Fruit fly (Drosophila melanogaster): ENCODE measurements around the gene CG14377.

The CG14377 gene

DNA sequence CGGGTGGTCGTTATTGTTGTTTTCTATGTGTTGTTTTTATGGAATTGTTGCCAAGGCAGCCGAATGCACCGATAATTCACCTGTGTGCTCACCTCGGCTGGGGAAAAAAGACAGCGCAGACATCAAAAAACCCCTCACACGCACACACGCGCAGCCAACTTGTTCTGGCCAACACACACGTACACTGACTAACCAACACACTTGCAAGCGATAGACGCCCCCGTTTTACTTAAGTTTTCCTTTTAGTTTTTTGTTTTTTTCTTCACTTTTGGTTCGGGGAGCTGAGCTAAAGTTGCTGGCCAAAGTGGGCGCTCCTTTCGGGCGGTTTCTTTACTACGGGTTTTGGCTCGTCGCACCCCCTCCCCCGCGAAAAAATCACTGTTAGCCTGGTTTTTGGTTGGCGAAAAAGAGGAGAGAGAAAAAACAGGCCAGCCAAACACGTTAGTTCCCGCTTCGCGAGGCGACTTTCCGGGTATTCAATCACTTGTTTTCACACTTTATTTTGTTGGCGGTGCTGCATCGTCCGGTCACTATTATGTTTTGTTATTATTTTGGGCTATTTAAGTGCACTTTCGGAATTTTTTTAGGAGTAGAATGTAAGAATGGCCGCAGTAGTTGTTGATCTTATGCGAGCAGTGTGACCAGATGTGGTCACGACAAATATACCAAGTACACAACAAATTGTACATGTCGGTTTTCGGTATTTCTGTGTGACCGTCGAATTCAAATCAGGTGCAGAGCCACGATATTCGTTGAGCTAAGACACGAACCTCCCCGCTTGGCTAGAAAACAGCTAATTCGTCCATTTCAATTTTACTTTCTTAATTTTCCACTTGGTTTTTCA is 36.9 kb downstream of the CG14377 start, which contains the start of gene yrt (continued):
- TF ChIP-seq CG13775 (GFP tag; optimal IDR thresholded peaks at IDR 0.05) (no peak), Bteb2 (GFP tag; optimal IDR thresholded peaks at IDR 0.05) (no peak), yki (optimal IDR thresholded peaks at IDR 0.05) (no peak), sug (tag; optimal IDR thresholded peaks at IDR 0.05) (peak; percentile 3), ken (GFP tag; IDR thresholded peaks at IDR 0.05) (no peak), B-H1 (GFP tag; IDR thresholded peaks at IDR 0.05) (no peak), trh (GFP tag; optimal IDR thresholded peaks at IDR 0.05) (no peak), unc-4 (GFP tag; IDR thresholded peaks at IDR 0.05; ENCODE audit: partially characterized antibody) (0 out of 2 replicates have a peak, but pooled peaks have one; percentile 12), CG15479 (GFP tag; optimal IDR thresholded peaks at IDR 0.05) (no peak), bigmax (GFP tag; optimal IDR thresholded peaks at IDR 0.05) (no peak), NC2α (GFP tag; optimal IDR thresholded peaks at IDR 0.05) (no peak), sc (optimal IDR thresholded peaks at IDR 0.05) (no peak), sc (GFP tag; optimal IDR thresholded peaks at IDR 0.05) (no peak), HLH4C (GFP tag; IDR thresholded peaks at IDR 0.05; ENCODE audit: partially characterized antibody) (no peak), seq (GFP tag; IDR thresholded peaks at IDR 0.05) (no peak), CG6765 (GFP tag; optimal IDR thresholded peaks at IDR 0.05) (no peak), MTF-1 (GFP tag; optimal IDR thresholded peaks at IDR 0.05; ENCODE audit: borderline replicate concordance) (no peak), CG3281 (GFP tag; optimal IDR thresholded peaks at IDR 0.05) (no peak), CG1602 (GFP tag; optimal IDR thresholded peaks at IDR 0.05) (no peak), CG7786 (GFP tag; optimal IDR thresholded peaks at IDR 0.05) (no peak), sqz (GFP tag; optimal IDR thresholded peaks at IDR 0.05) (peak; percentile 38), lbe (GFP tag; optimal IDR thresholded peaks at IDR 0.05) (no peak), CG18476 (GFP tag; optimal IDR thresholded peaks at IDR 0.05) (no peak), Hmx (GFP tag; optimal IDR thresholded peaks at IDR 0.05) (no peak), CG18599 (GFP tag; optimal IDR thresholded peaks at IDR 0.05) (no peak), wek (GFP tag; optimal IDR thresholded peaks at IDR 0.05) (no peak), CG1603 (tag; optimal IDR thresholded peaks at IDR 0.05) (peak; percentile 72), CG15011 (GFP tag; optimal IDR thresholded peaks at IDR 0.05) (no peak), crp (GFP tag; optimal IDR thresholded peaks at IDR 0.05) (no peak), fd96Cb (tag; optimal IDR thresholded peaks at IDR 0.05) (no peak), E2f1 (GFP tag; IDR thresholded peaks at IDR 0.05) (no peak), Optix (GFP tag; IDR thresholded peaks at IDR 0.05) (no peak), CG16863 (GFP tag; optimal IDR thresholded peaks at IDR 0.05) (no peak), jing (GFP tag; optimal IDR thresholded peaks at IDR 0.05) (no peak), Ada2b (GFP tag; IDR thresholded peaks at IDR 0.05) (no peak), tx (GFP tag; optimal IDR thresholded peaks at IDR 0.05) (no peak), CG17385 (GFP tag; optimal IDR thresholded peaks at IDR 0.05) (no peak), CoRest (tag; optimal IDR thresholded peaks at IDR 0.05) (peak; percentile 15), Myb (GFP tag; optimal IDR thresholded peaks at IDR 0.05) (peak; percentile 46), shn (GFP tag; optimal IDR thresholded peaks at IDR 0.05) (no peak), CG15073 (GFP tag; optimal IDR thresholded peaks at IDR 0.05) (no peak), ATbp (GFP tag; optimal IDR thresholded peaks at IDR 0.05) (no peak), scrt (GFP tag; optimal IDR thresholded peaks at IDR 0.05) (peak; percentile 11), rib (GFP tag; IDR thresholded peaks at IDR 0.05) (no peak), CG12155 (GFP tag; optimal IDR thresholded peaks at IDR 0.05) (no peak), sima (GFP tag; optimal IDR thresholded peaks at IDR 0.05) (no peak), sob (GFP tag; IDR thresholded peaks at IDR 0.05) (no peak), odd (GFP tag; optimal IDR thresholded peaks at IDR 0.05) (no peak), ac (GFP tag; optimal IDR thresholded peaks at IDR 0.05) (no peak), stwl (tag; optimal IDR thresholded peaks at IDR 0.05) (peak; percentile 68)
